Worm (Caenorhabditis elegans) whole organism, late embryonic: ENCODE results near the gene H12D21.10.

Source experiments
- F13H6.1 ChIP-seq: sonication (generic microtip); optimal IDR thresholded peaks from 2 replicates; lab custom pipeline; 2016; ENCODE audit warnings: missing genetic modification characterization, missing compliant biosample characterization
- T23F11.4 ChIP-seq: fragments of 200-800 bp; sonication (Bioruptor generic); optimal IDR thresholded peaks from 2 replicates; lab custom pipeline; 2018; ENCODE audit warnings: mild to moderate bottlenecking, missing genetic modification characterization, missing compliant biosample characterization
- ama-1 ChIP-seq: fragments of 150-350 bp; optimal IDR thresholded peaks from 2 replicates; lab custom pipeline; 2014
- ceh-18 ChIP-seq: sonication (generic microtip); optimal IDR thresholded peaks from 2 replicates; lab custom pipeline; 2016; ENCODE audit warnings: missing genetic modification characterization, missing compliant biosample characterization
- ceh-24 ChIP-seq: sonication (generic microtip); optimal IDR thresholded peaks from 2 replicates; lab custom pipeline; 2016; ENCODE audit warnings: mild to moderate bottlenecking, missing genetic modification characterization, missing compliant biosample characterization
- hlh-15 ChIP-seq: sonication (generic microtip); optimal IDR thresholded peaks from 2 replicates; lab custom pipeline; 2016; ENCODE audit warnings: missing genetic modification characterization, missing compliant biosample characterization
- lin-11 ChIP-seq: fragments of 200-800 bp; sonication (Bioruptor generic); optimal IDR thresholded peaks from 2 replicates; lab custom pipeline; 2018; ENCODE audit warnings: mild to moderate bottlenecking, missing genetic modification characterization, missing compliant biosample characterization
- mec-3 ChIP-seq: sonication (generic microtip); optimal IDR thresholded peaks from 2 replicates; lab custom pipeline; 2016; ENCODE audit warnings: borderline replicate concordance, missing genetic modification characterization, missing compliant biosample characterization
- pag-3 ChIP-seq: sonication (generic microtip); optimal IDR thresholded peaks from 2 replicates; lab custom pipeline; 2016; ENCODE audit warnings: missing compliant biosample characterization, missing genetic modification characterization, borderline replicate concordance
- pha-2 ChIP-seq: sonication (generic microtip); optimal IDR thresholded peaks from 2 replicates; lab custom pipeline; 2017; ENCODE audit warnings: mild to moderate bottlenecking, missing genetic modification characterization, missing compliant biosample characterization
- tbx-2 ChIP-seq: sonication (generic microtip); optimal IDR thresholded peaks from 2 replicates; lab custom pipeline; 2016; ENCODE audit warnings: missing genetic modification characterization, missing compliant biosample characterization
- unc-55 ChIP-seq: sonication (generic microtip); optimal IDR thresholded peaks from 2 replicates; lab custom pipeline; 2017; ENCODE audit warnings: missing biosample characterization, missing genetic modification reagents, missing genetic modification characterization
- zip-5 ChIP-seq: sonication (generic microtip); optimal IDR thresholded peaks from 2 replicates; lab custom pipeline; 2016; ENCODE audit warnings: missing genetic modification characterization, missing compliant biosample characterization
- ztf-16 ChIP-seq: sonication (generic microtip); optimal IDR thresholded peaks from 2 replicates; lab custom pipeline; 2017; ENCODE audit warnings: missing genetic modification characterization, missing compliant biosample characterization

DNA sequence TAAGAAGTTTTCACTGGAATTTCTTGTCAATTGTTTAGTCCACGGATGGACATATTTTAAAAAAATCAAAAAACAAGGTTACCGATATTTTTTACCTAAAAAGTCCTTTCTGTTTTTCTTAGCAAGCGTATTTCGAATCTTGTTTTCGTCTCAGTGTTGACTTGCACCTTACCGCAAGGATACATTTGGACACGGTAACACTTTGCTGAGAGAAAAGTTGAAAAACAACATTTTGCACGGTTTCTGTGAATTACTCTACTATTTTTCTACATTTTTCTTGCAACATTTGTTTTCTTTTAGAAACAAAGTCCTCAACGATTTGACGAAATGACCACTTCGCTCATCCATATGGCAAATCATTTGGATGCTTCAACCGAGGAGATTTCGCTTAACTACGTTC, 49.9 kb downstream of the H12D21.10 start, which contains the start of gene hil-1:
- TF ChIP-seq pag-3 (tag; lab: Kevin White, UChicago) (no peak), hlh-15 (tag; lab: Kevin White, UChicago) (no peak), pha-2 (tag; lab: Kevin White, UChicago) (no peak), unc-55 (GFP tag; lab: Kevin White, UChicago) (no peak), F13H6.1 (no peak), ceh-18 (tag; lab: Kevin White, UChicago) (no peak), tbx-2 (tag; lab: Kevin White, UChicago) (no peak), ama-1 (lab: Kevin White, UChicago) (no peak), T23F11.4 (no peak), mec-3 (tag; lab: Kevin White, UChicago) (no peak), ztf-16 (tag; lab: Kevin White, UChicago) (no peak), lin-11 (no peak), zip-5 (tag; lab: Kevin White, UChicago) (no peak), ceh-24 (no peak)
